Fruit fly (Drosophila melanogaster) whole organism, wandering third instar larva: ENCODE data around the gene Sgt.

ENCODE experiments used
- Abd-B ChIP-seq: fragments of >200 bp; optimal IDR thresholded peaks from 2 replicates; lab custom pipeline; 2017; ENCODE audit warnings: missing biosample characterization, missing genetic modification characterization
- CG32264 ChIP-seq: fragments of 200-800 bp; sonication (Bioruptor generic); optimal IDR thresholded peaks from 2 replicates; lab custom pipeline; 2016; ENCODE audit warnings: missing biosample characterization, missing genetic modification characterization
- CG9705 ChIP-seq: fragments of 200-800 bp; sonication (Bioruptor generic); optimal IDR thresholded peaks from 2 replicates; lab custom pipeline; 2018; ENCODE audit warnings: missing biosample characterization, mild to moderate bottlenecking, missing genetic modification characterization
- CrebA ChIP-seq: fragments of 200-800 bp; sonication (Bioruptor generic); optimal IDR thresholded peaks from 2 replicates; lab custom pipeline; 2016; ENCODE audit warnings: missing biosample characterization, mild to moderate bottlenecking, missing genetic modification characterization, borderline replicate concordance
- Dfd ChIP-seq: fragments of >200 bp; optimal IDR thresholded peaks from 2 replicates; lab custom pipeline; 2017; ENCODE audit warnings: missing biosample characterization, missing genetic modification characterization
- Dif ChIP-seq: fragments of 200-275, 200-300 bp; sonication (Bioruptor generic); optimal IDR thresholded peaks from 2 replicates; lab custom pipeline; 2018; ENCODE audit warnings: missing biosample characterization, missing genetic modification characterization; ENCODE audit not compliant: partially characterized antibody
- GATAd ChIP-seq: sonication (Bioruptor generic); optimal IDR thresholded peaks from 2 replicates; lab custom pipeline; 2016; ENCODE audit warnings: missing biosample characterization, missing genetic modification characterization
- HLH106 ChIP-seq: fragments of 200-800 bp; optimal IDR thresholded peaks from 3 replicates; lab custom pipeline; 2019; ENCODE audit warnings: missing biosample characterization, mild to moderate bottlenecking, missing genetic modification characterization, moderate library complexity
- Hnf4 ChIP-seq: fragments of 200-800 bp; sonication (Bioruptor generic); optimal IDR thresholded peaks from 2 replicates; lab custom pipeline; 2016; ENCODE audit warnings: missing biosample characterization, mild to moderate bottlenecking, missing genetic modification characterization
- Hr78 ChIP-seq: fragments of >200 bp; optimal IDR thresholded peaks from 2 replicates; lab custom pipeline; 2017; ENCODE audit warnings: missing biosample characterization, missing genetic modification characterization
- Hr83 ChIP-seq: fragments of 200-300 bp; sonication (Bioruptor generic); optimal IDR thresholded peaks from 2 replicates; lab custom pipeline; 2016; ENCODE audit warnings: missing biosample characterization, mild to moderate bottlenecking, missing genetic modification characterization, moderate library complexity; ENCODE audit not compliant: poor library complexity, severe bottlenecking
- Jra ChIP-seq: sonication (Bioruptor generic); optimal IDR thresholded peaks from 2 replicates; lab custom pipeline; 2016; ENCODE audit warnings: missing biosample characterization, missing genetic modification characterization
- Mio ChIP-seq: sonication (Bioruptor generic); optimal IDR thresholded peaks from 2 replicates; lab custom pipeline; 2016; ENCODE audit warnings: missing biosample characterization, missing genetic modification characterization
- Myc ChIP-seq: fragments of >200 bp; optimal IDR thresholded peaks from 2 replicates; lab custom pipeline; 2017
- N ChIP-seq: fragments of >200 bp; optimal IDR thresholded peaks from 2 replicates; lab custom pipeline; 2018; ENCODE audit warnings: missing biosample characterization, missing external identifiers, missing genetic modification characterization
- OdsH ChIP-seq: fragments of 200-800 bp; sonication (Bioruptor generic); optimal IDR thresholded peaks from 2 replicates; lab custom pipeline; 2016; ENCODE audit warnings: missing biosample characterization, mild to moderate bottlenecking, missing genetic modification characterization
- Rel ChIP-seq, 2 experiments: fragments of 200-800 bp; sonication (Bioruptor generic) in 1 of 2; optimal IDR thresholded peaks; 2 replicates in 1 of 2; 3 replicates in 1 of 2; lab custom pipeline; 2016 to 2019; ENCODE audit warnings: mild to moderate bottlenecking in 2 of 2, missing biosample characterization in 2 of 2, missing genetic modification characterization in 2 of 2, moderate library complexity in 1 of 2
- Sp1 ChIP-seq: fragments of 200-800 bp; sonication (Bioruptor generic); optimal IDR thresholded peaks from 3 replicates; lab custom pipeline; 2019; ENCODE audit warnings: missing biosample characterization, mild to moderate bottlenecking, missing genetic modification characterization, moderate library complexity
- Vsx2 ChIP-seq: fragments of 200-300, 225-300 bp; sonication (Bioruptor generic); optimal IDR thresholded peaks from 2 replicates; lab custom pipeline; 2018; ENCODE audit warnings: missing biosample characterization, missing genetic modification characterization; ENCODE audit not compliant: partially characterized antibody
- br ChIP-seq: fragments of 200-800 bp; sonication (Bioruptor generic); optimal IDR thresholded peaks from 2 replicates; lab custom pipeline; 2016; ENCODE audit warnings: missing biosample characterization, missing genetic modification characterization
- brk ChIP-seq: fragments of 200-800 bp; sonication (Bioruptor generic); optimal IDR thresholded peaks from 2 replicates; lab custom pipeline; 2016; ENCODE audit warnings: missing biosample characterization, mild to moderate bottlenecking, missing genetic modification characterization
- dl ChIP-seq, 2 experiments: fragments of 175-275, 200-275 bp in 1 of 2; fragments of 200-275 bp in 1 of 2; sonication (Bioruptor generic); optimal IDR thresholded peaks; lab custom pipeline; 2018; ENCODE audit warnings: mild to moderate bottlenecking in 2 of 2, missing biosample characterization in 2 of 2, missing genetic modification characterization in 2 of 2, moderate library complexity in 2 of 2; ENCODE audit not compliant: partially characterized antibody in 2 of 2, insufficient read depth in 1 of 2
- dmrt93B ChIP-seq: fragments of 200-800 bp; sonication (Bioruptor generic); optimal IDR thresholded peaks from 2 replicates; lab custom pipeline; 2018; ENCODE audit warnings: missing biosample characterization, mild to moderate bottlenecking, missing genetic modification characterization
- dsf ChIP-seq: sonication (Bioruptor generic); optimal IDR thresholded peaks from 2 replicates; lab custom pipeline; 2016; ENCODE audit warnings: missing biosample characterization, missing genetic modification characterization, borderline replicate concordance
- ey ChIP-seq: fragments of 200-800 bp; sonication (Bioruptor generic); optimal IDR thresholded peaks from 2 replicates; lab custom pipeline; 2016; ENCODE audit warnings: missing biosample characterization, missing genetic modification characterization
- foxo ChIP-seq, 2 experiments: fragments of 200-800 bp; sonication (Bioruptor generic); optimal IDR thresholded peaks; 2 replicates in 1 of 2; 3 replicates in 1 of 2; lab custom pipeline; 2016 to 2017; ENCODE audit warnings: missing biosample characterization in 2 of 2, missing genetic modification characterization in 2 of 2
- fru ChIP-seq: fragments of 200-800 bp; sonication (Bioruptor generic); optimal IDR thresholded peaks from 3 replicates; lab custom pipeline; 2016; ENCODE audit warnings: missing biosample characterization, mild to moderate bottlenecking, missing genetic modification characterization
- h ChIP-seq: fragments of 200-800 bp; sonication (Bioruptor generic); optimal IDR thresholded peaks from 3 replicates; lab custom pipeline; 2016; ENCODE audit warnings: missing biosample characterization, mild to moderate bottlenecking, missing genetic modification characterization
- jim ChIP-seq: fragments of 175-275, 200-325 bp; sonication (Bioruptor generic); optimal IDR thresholded peaks from 2 replicates; lab custom pipeline; 2016; ENCODE audit warnings: missing biosample characterization, mild to moderate bottlenecking, missing genetic modification characterization
- lola ChIP-seq: fragments of >200 bp; optimal IDR thresholded peaks from 2 replicates; lab custom pipeline; 2017; ENCODE audit warnings: missing biosample characterization, missing genetic modification characterization
- pan ChIP-seq: fragments of >200 bp; optimal IDR thresholded peaks from 2 replicates; lab custom pipeline; 2017
- psq ChIP-seq: fragments of 200-800 bp; sonication (Bioruptor generic); optimal IDR thresholded peaks from 3 replicates; lab custom pipeline; 2017; ENCODE audit warnings: missing biosample characterization, mild to moderate bottlenecking, missing genetic modification characterization, moderate library complexity
- rgr ChIP-seq: fragments of 200-800 bp; sonication (Bioruptor generic); optimal IDR thresholded peaks from 3 replicates; lab custom pipeline; 2016; ENCODE audit warnings: missing biosample characterization, mild to moderate bottlenecking, missing genetic modification characterization
- sage ChIP-seq: fragments of 200-800 bp; sonication (Bioruptor generic); optimal IDR thresholded peaks from 2 replicates; lab custom pipeline; 2016; ENCODE audit warnings: missing biosample characterization, mild to moderate bottlenecking, missing genetic modification characterization
- sv ChIP-seq: fragments of 200-800 bp; sonication (Bioruptor generic); optimal IDR thresholded peaks from 3 replicates; lab custom pipeline; 2016; ENCODE audit warnings: missing biosample characterization, missing genetic modification characterization
- tai ChIP-seq: sonication (Bioruptor generic); optimal IDR thresholded peaks from 2 replicates; lab custom pipeline; 2016; ENCODE audit warnings: missing biosample characterization, missing genetic modification characterization
- usp ChIP-seq: fragments of >200 bp; optimal IDR thresholded peaks from 2 replicates; lab custom pipeline; 2017; ENCODE audit warnings: missing biosample characterization, missing genetic modification characterization
- woc ChIP-seq: sonication (Bioruptor generic); optimal IDR thresholded peaks from 2 replicates; lab custom pipeline; 2016; ENCODE audit warnings: missing biosample characterization, mild to moderate bottlenecking, missing genetic modification characterization

Gene Sgt

dm6 chr2L:17466950-17467349, 4.5 kb upstream of the Sgt start:
- TF ChIP-seq foxo (GFP tag; optimal IDR thresholded peaks at IDR 0.05; lab: Kevin White, UChicago), result peak in 1 of 2 experiments; percentile 28
- TF ChIP-seq HLH106 (tag; lab: Kevin White, UChicago), result no peak
- no peak for TF ChIP-seq usp (GFP tag; lab: Kevin White, UChicago)
- peak; percentile 28 for TF ChIP-seq fru (GFP tag; lab: Kevin White, UChicago)
- TF ChIP-seq Hr78 (GFP tag; lab: Kevin White, UChicago), result no peak
- TF ChIP-seq Dif (GFP tag; lab: Kevin White, UChicago), result no peak
- no peak for TF ChIP-seq Hr83
- TF ChIP-seq dmrt93B (GFP tag; lab: Kevin White, UChicago), result no peak
- no peak for TF ChIP-seq OdsH (GFP tag; lab: Kevin White, UChicago)
- TF ChIP-seq rgr (GFP tag; lab: Kevin White, UChicago), result peak; percentile 1
- no peak for TF ChIP-seq CrebA (GFP tag; lab: Kevin White, UChicago)
- no peak for TF ChIP-seq Mio (GFP tag; lab: Kevin White, UChicago)

dm6 chr2L:17470630-17471029, 773 bp upstream of the Sgt start:
- peak; percentile 32 for TF ChIP-seq br
- peak; percentile 89 for TF ChIP-seq Hr83
- peak in 1 of 2 experiments; percentile 58 for TF ChIP-seq foxo (GFP tag; optimal IDR thresholded peaks at IDR 0.05; lab: Kevin White, UChicago)
- TF ChIP-seq Dfd (GFP tag; lab: Kevin White, UChicago), result no peak
- peak; percentile 81 for TF ChIP-seq OdsH (GFP tag; lab: Kevin White, UChicago)
- no peak for TF ChIP-seq N (GFP tag; lab: Kevin White, UChicago)
- TF ChIP-seq dl (GFP tag; optimal IDR thresholded peaks at IDR 0.05; lab: Kevin White, UChicago; ENCODE audit: insufficient read depth in 1 of 2, partially characterized antibody in 2 of 2), result no peak
- no peak for TF ChIP-seq Abd-B (GFP tag; lab: Kevin White, UChicago)
- no peak for TF ChIP-seq usp (GFP tag; lab: Kevin White, UChicago)
- TF ChIP-seq pan (lab: Kevin White, UChicago), result no peak
- TF ChIP-seq tai, result no peak
- peak; percentile 69 for TF ChIP-seq h
- TF ChIP-seq Jra, result peak; percentile 45
- peak; percentile 80 for TF ChIP-seq rgr (GFP tag; lab: Kevin White, UChicago)
- no peak for TF ChIP-seq dsf (GFP tag; lab: Kevin White, UChicago)
- no peak for TF ChIP-seq woc (GFP tag; lab: Kevin White, UChicago)
- no peak for TF ChIP-seq Mio (GFP tag; lab: Kevin White, UChicago)
- peak; percentile 20 for TF ChIP-seq Sp1
- TF ChIP-seq ey (GFP tag; lab: Kevin White, UChicago), result no peak
- no peak for TF ChIP-seq Myc (lab: Kevin White, UChicago)
- no peak for TF ChIP-seq Hr78 (GFP tag; lab: Kevin White, UChicago)
- peak; percentile 80 for TF ChIP-seq Hnf4 (GFP tag; lab: Kevin White, UChicago)
- peak; percentile 19 for TF ChIP-seq CG9705 (GFP tag; lab: Kevin White, UChicago)
- peak; percentile 33 for TF ChIP-seq HLH106 (tag; lab: Kevin White, UChicago)
- no peak for TF ChIP-seq sv
- TF ChIP-seq fru (GFP tag; lab: Kevin White, UChicago), result no peak
- TF ChIP-seq brk (GFP tag; lab: Kevin White, UChicago), result no peak
- peak; percentile 50 for TF ChIP-seq psq (GFP tag; lab: Kevin White, UChicago)
- no peak for TF ChIP-seq CrebA (GFP tag; lab: Kevin White, UChicago)
- peak; percentile 36 for TF ChIP-seq jim (GFP tag; lab: Kevin White, UChicago)
- no peak for TF ChIP-seq lola (GFP tag; lab: Kevin White, UChicago)
- TF ChIP-seq Vsx2 (GFP tag; lab: Kevin White, UChicago), result no peak
- no peak for TF ChIP-seq sage
- TF ChIP-seq Dif (GFP tag; lab: Kevin White, UChicago), result no peak
- TF ChIP-seq CG32264 (GFP tag; lab: Kevin White, UChicago), result peak; percentile 8
- TF ChIP-seq GATAd (GFP tag; lab: Kevin White, UChicago), result no peak
- peak; percentile 30 for TF ChIP-seq dmrt93B (GFP tag; lab: Kevin White, UChicago)
- TF ChIP-seq Rel (GFP tag; optimal IDR thresholded peaks at IDR 0.05; lab: Kevin White, UChicago), result no peak
- no peak for TF ChIP-seq Rel (tag; optimal IDR thresholded peaks at IDR 0.05; lab: Kevin White, UChicago)
- TF ChIP-seq, all 38 proteins: peak for 15
